Worm (Caenorhabditis elegans) whole organism, young adult: Measurements from ENCODE around the gene D1005.4.
A peak's percentile ranks its signal among the peaks of the same experiment; 100 is the strongest.

Experiments used
- B0035.1 ChIP-seq: sonication (generic microtip); optimal IDR thresholded peaks from 2 replicates; lab custom pipeline; 2016; ENCODE audit warnings: missing genetic modification characterization, mild to moderate bottlenecking, missing compliant biosample characterization, missing genotype, missing genetic modification reagents
- C06A6.2 ChIP-seq: fragments of 200-800 bp; sonication (Bioruptor generic); conservative IDR thresholded peaks from 2 replicates; pipeline ENCODE4 v1.3.6; 2022; ENCODE audit warnings: missing genetic modification characterization, missing compliant biosample characterization
- F22D6.2 ChIP-seq: sonication (generic microtip); optimal IDR thresholded peaks from 2 replicates; lab custom pipeline; 2016; ENCODE audit warnings: mild to moderate bottlenecking, missing genetic modification characterization, missing compliant biosample characterization
- K11D2.4 ChIP-seq: fragments of 200-800 bp; sonication (Bioruptor generic); IDR thresholded peaks from 2 replicates; pipeline ENCODE4 v1.3.6; 2022; ENCODE audit warnings: missing genetic modification reagents, missing genetic modification characterization, missing compliant biosample characterization
- Y53G8AR.9 ChIP-seq: fragments of 200-800 bp; sonication (Bioruptor generic); conservative IDR thresholded peaks from 2 replicates; pipeline ENCODE4 v1.3.6; 2022; ENCODE audit warnings: missing genetic modification reagents, missing genetic modification characterization, missing compliant biosample characterization
- Y56A3A.18 ChIP-seq: fragments of 200-800 bp; sonication (Bioruptor generic); IDR thresholded peaks from 2 replicates; pipeline ENCODE4 v1.3.6; 2022; ENCODE audit warnings: missing genetic modification reagents, missing genetic modification characterization, missing compliant biosample characterization
- Y79H2A.3 ChIP-seq: fragments of 200-800 bp; sonication (Bioruptor generic); conservative IDR thresholded peaks from 2 replicates; pipeline ENCODE4 v1.3.6; 2022; ENCODE audit warnings: missing genetic modification reagents, missing genetic modification characterization, missing compliant biosample characterization
- aptf-3 ChIP-seq: fragments of 200-800 bp; sonication (Bioruptor generic); IDR thresholded peaks from 2 replicates; pipeline ENCODE4 v1.3.6; 2022; ENCODE audit warnings: missing genetic modification characterization, missing compliant biosample characterization
- cebp-1 ChIP-seq, 2 experiments: fragments of 200-800 bp in 1 of 2; sonication (Bioruptor generic) in 1 of 2; sonication (generic microtip) in 1 of 2; IDR thresholded peaks in 1 of 2; optimal IDR thresholded peaks in 1 of 2; 2 replicates each; pipeline versions ENCODE4 v1.3.6 to Lab custom; 2017 to 2022; ENCODE audit warnings: missing compliant biosample characterization in 2 of 2, missing genetic modification characterization in 2 of 2, mild to moderate bottlenecking in 1 of 2, missing genetic modification reagents in 1 of 2, moderate library complexity in 1 of 2
- ceh-100 ChIP-seq: fragments of 200-800 bp; sonication (Bioruptor generic); IDR thresholded peaks from 2 replicates; pipeline ENCODE4 v1.3.6; 2022; ENCODE audit warnings: missing genetic modification reagents, missing genetic modification characterization, missing compliant biosample characterization
- ceh-27 ChIP-seq: fragments of 200-800 bp; sonication (Bioruptor generic); optimal IDR thresholded peaks from 2 replicates; lab custom pipeline; 2018; ENCODE audit warnings: mild to moderate bottlenecking, missing genetic modification characterization, moderate library complexity, missing compliant biosample characterization
- ceh-58 ChIP-seq: fragments of 200-800 bp; sonication (Bioruptor generic); IDR thresholded peaks from 2 replicates; pipeline ENCODE4 v1.3.6; 2022; ENCODE audit warnings: missing genetic modification characterization, missing compliant biosample characterization
- efl-1 ChIP-seq: fragments of 150-350 bp; optimal IDR thresholded peaks from 2 replicates; lab custom pipeline; 2014; ENCODE audit warnings: missing biosample characterization, missing genetic modification reagents, missing genetic modification characterization
- egl-44 ChIP-seq: fragments of 200-800 bp; sonication (Bioruptor generic); IDR thresholded peaks from 2 replicates; pipeline ENCODE4 v1.3.6; 2022; ENCODE audit warnings: missing genetic modification reagents, missing genetic modification characterization, missing compliant biosample characterization
- egrh-3 ChIP-seq: fragments of 200-800 bp; sonication (Bioruptor generic); IDR thresholded peaks from 2 replicates; pipeline ENCODE4 v1.3.6; 2022; ENCODE audit warnings: missing genetic modification reagents, missing genetic modification characterization, missing compliant biosample characterization
- ets-4 ChIP-seq: fragments of 200-800 bp; sonication (Bioruptor generic); optimal IDR thresholded peaks from 2 replicates; lab custom pipeline; 2018; ENCODE audit warnings: mild to moderate bottlenecking, missing genetic modification characterization, missing compliant biosample characterization
- him-1 ChIP-seq: sonication (generic microtip); optimal IDR thresholded peaks from 2 replicates; lab custom pipeline; 2016; ENCODE audit warnings: missing genotype, missing genetic modification reagents, missing genetic modification characterization, missing compliant biosample characterization
- hmg-1.2 ChIP-seq: fragments of 200-800 bp; sonication (Bioruptor generic); IDR thresholded peaks from 2 replicates; pipeline ENCODE4 v1.3.6; 2022; ENCODE audit warnings: missing genetic modification reagents, missing genetic modification characterization, missing compliant biosample characterization
- hmg-20 ChIP-seq: fragments of 200-800 bp; sonication (Bioruptor generic); IDR thresholded peaks from 2 replicates; pipeline ENCODE4 v1.3.6; 2022; ENCODE audit warnings: missing genetic modification reagents, missing genetic modification characterization, missing compliant biosample characterization
- hrde-1 ChIP-seq: sonication (generic microtip); optimal IDR thresholded peaks from 2 replicates; lab custom pipeline; 2016; ENCODE audit warnings: missing genetic modification characterization, mild to moderate bottlenecking, missing compliant biosample characterization, moderate library complexity, missing genotype, missing genetic modification reagents, borderline replicate concordance
- let-526 ChIP-seq: fragments of 200-800 bp; sonication (Bioruptor generic); IDR thresholded peaks from 2 replicates; pipeline ENCODE4 v1.3.6; 2022; ENCODE audit warnings: missing genetic modification reagents, missing genetic modification characterization, missing compliant biosample characterization
- let-607 ChIP-seq, 2 experiments: fragments of 200-800 bp in 1 of 2; sonication (Bioruptor generic) in 1 of 2; sonication (generic microtip) in 1 of 2; optimal IDR thresholded peaks; 2 replicates each; lab custom pipeline; 2016 to 2018; ENCODE audit warnings: mild to moderate bottlenecking in 2 of 2, missing compliant biosample characterization in 2 of 2, missing genetic modification characterization in 2 of 2, moderate library complexity in 2 of 2, missing genotype in 1 of 2
- lin-40 ChIP-seq: sonication (generic microtip); optimal IDR thresholded peaks from 2 replicates; lab custom pipeline; 2016; ENCODE audit warnings: missing genetic modification characterization, mild to moderate bottlenecking, missing compliant biosample characterization, missing genotype, missing genetic modification reagents
- madf-10 ChIP-seq: sonication (generic microtip); optimal IDR thresholded peaks from 2 replicates; lab custom pipeline; 2016; ENCODE audit warnings: mild to moderate bottlenecking, missing genetic modification characterization, missing compliant biosample characterization
- madf-6 ChIP-seq: fragments of 200-800 bp; sonication (Bioruptor generic); IDR thresholded peaks from 2 replicates; pipeline ENCODE4 v1.3.6; 2022; ENCODE audit warnings: missing genetic modification reagents, missing genetic modification characterization, missing compliant biosample characterization
- mcd-1 ChIP-seq: fragments of 200-800 bp; sonication (Bioruptor generic); IDR thresholded peaks from 2 replicates; pipeline ENCODE4 v1.3.6; 2022; ENCODE audit warnings: missing genetic modification reagents, missing genetic modification characterization, missing compliant biosample characterization
- mes-4 ChIP-seq: sonication (generic microtip); optimal IDR thresholded peaks from 2 replicates; lab custom pipeline; 2016; ENCODE audit warnings: missing genotype, missing genetic modification characterization, missing compliant biosample characterization
- nfya-2 ChIP-seq: fragments of 200-800 bp; sonication (Bioruptor generic); IDR thresholded peaks from 2 replicates; pipeline ENCODE4 v1.3.6; 2022; ENCODE audit warnings: missing genetic modification reagents, missing genetic modification characterization, missing compliant biosample characterization
- nhr-120 ChIP-seq: fragments of 200-800 bp; sonication (Bioruptor generic); IDR thresholded peaks from 2 replicates; pipeline ENCODE4 v1.3.6; 2022; ENCODE audit warnings: missing genetic modification characterization, missing compliant biosample characterization
- nhr-90 ChIP-seq: sonication (generic microtip); optimal IDR thresholded peaks from 2 replicates; lab custom pipeline; 2016; ENCODE audit warnings: missing genotype, mild to moderate bottlenecking, missing genetic modification characterization, missing compliant biosample characterization
- rcor-1 ChIP-seq: fragments of 200-800 bp; sonication (Bioruptor generic); IDR thresholded peaks from 2 replicates; pipeline ENCODE4 v1.3.6; 2022; ENCODE audit warnings: missing genetic modification reagents, missing genetic modification characterization, missing compliant biosample characterization
- sptf-2 ChIP-seq: fragments of 200-800 bp; sonication (Bioruptor generic); optimal IDR thresholded peaks from 2 replicates; lab custom pipeline; 2018; ENCODE audit warnings: mild to moderate bottlenecking, missing genetic modification characterization, missing compliant biosample characterization
- zfh-2 ChIP-seq: fragments of 200-800 bp; sonication (Bioruptor generic); conservative IDR thresholded peaks from 2 replicates; pipeline ENCODE4 v1.3.6; 2022; ENCODE audit warnings: missing genetic modification reagents, missing genetic modification characterization, missing compliant biosample characterization
- ztf-26 ChIP-seq: sonication (generic microtip); optimal IDR thresholded peaks from 2 replicates; lab custom pipeline; 2017; ENCODE audit warnings: missing genetic modification characterization, missing compliant biosample characterization

D1005.4 gene

ce11 chrX:1485718-1486117 is at the start of gene D1005.4:
Gene D1005.4 (minus strand): TSS chrX:1485818.
- TF ChIP-seq nfya-2 (GFP tag; lab: Robert Waterston, UW): no peak
- no peak for TF ChIP-seq C06A6.2 (GFP tag; lab: Robert Waterston, UW)
- TF ChIP-seq ceh-58 (GFP tag; lab: Robert Waterston, UW): no peak
- TF ChIP-seq ets-4 (GFP tag; lab: Kevin White, UChicago): no peak
- no peak for TF ChIP-seq nhr-90 (tag; lab: Kevin White, UChicago)
- TF ChIP-seq efl-1 (GFP tag; lab: Kevin White, UChicago): no peak
- no peak for TF ChIP-seq Y53G8AR.9
- TF ChIP-seq, all 124 proteins: peak for 0

DNA sequence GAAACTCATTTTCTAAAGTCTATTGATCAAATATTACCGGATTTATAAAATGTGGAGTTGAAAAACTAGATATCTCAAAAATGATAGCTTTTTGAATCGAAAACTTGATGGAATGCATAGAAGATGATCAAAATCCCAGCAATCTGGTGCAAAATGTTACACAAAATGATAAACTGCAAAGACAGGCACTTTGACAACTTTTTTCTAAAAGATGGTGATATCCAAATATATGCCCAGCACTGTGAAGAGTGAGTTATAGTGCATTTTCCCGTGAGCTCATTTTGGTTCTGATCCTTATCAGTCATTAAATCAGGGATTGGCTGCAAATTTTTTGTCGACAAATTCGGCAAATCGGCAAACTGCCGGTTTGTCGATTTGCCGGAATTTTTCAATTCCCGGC is 49.6 kb upstream of the D1005.4 start, which contains the start of gene K06A9.3:
Gene K06A9.3 (minus strand): TSS at position 101 of the 400 bp plus-strand sequence.
- TF ChIP-seq Y79H2A.3 (GFP tag; lab: Robert Waterston, UW) (no peak), him-1 (tag; lab: Kevin White, UChicago) (no peak), let-526 (no peak), mes-4 (tag; lab: Kevin White, UChicago) (no peak)

DNA sequence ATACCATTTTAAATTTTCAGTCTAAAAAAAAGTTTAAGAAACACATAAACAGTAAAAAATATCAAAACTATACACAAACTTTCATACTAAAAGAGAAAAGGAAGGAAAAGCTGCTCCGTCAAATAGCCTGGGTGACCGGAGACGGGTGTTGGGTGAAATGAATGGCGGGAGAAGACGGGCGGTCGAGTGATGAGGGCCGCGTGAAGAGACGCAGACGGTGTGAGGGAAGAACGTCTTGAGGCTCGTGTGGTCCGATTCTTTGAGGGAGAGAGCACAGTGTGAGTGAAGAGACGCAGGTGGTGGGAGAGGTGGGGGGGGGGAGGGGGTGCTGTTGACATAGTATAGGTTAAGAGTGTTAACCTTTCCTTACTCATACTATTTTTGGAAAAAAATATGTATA is 43.4 kb upstream of the D1005.4 start:
- TF ChIP-seq madf-10 (no peak), B0035.1 (tag; lab: Kevin White, UChicago) (no peak), zfh-2 (GFP tag; lab: Robert Waterston, UW) (peak; percentile 88), nhr-120 (GFP tag; lab: Robert Waterston, UW) (no peak), let-607 (tag; optimal IDR thresholded peaks at IDR 0.05; lab: Kevin White, UChicago) (no peak), egl-44 (GFP tag; lab: Robert Waterston, UW) (no peak), Y53G8AR.9 (no peak), egrh-3 (GFP tag; lab: Robert Waterston, UW) (peak; percentile 85), ztf-26 (tag; lab: Kevin White, UChicago) (no peak), F22D6.2 (tag; lab: Kevin White, UChicago) (no peak), ceh-58 (GFP tag; lab: Robert Waterston, UW) (no peak), hmg-1.2 (peak; percentile 87), ceh-100 (no peak), mcd-1 (peak; percentile 41; the same call in 1 of the 2 replicates), cebp-1 (GFP tag; IDR thresholded peaks at IDR 0.05; lab: Robert Waterston, UW) (no peak), cebp-1 (tag; optimal IDR thresholded peaks at IDR 0.05; lab: Kevin White, UChicago) (peak; percentile 39), madf-6 (GFP tag; lab: Robert Waterston, UW) (no peak), Y56A3A.18 (GFP tag; lab: Robert Waterston, UW) (0 out of 2 replicates have a peak, but pooled peaks have one; percentile 29), sptf-2 (no peak)

DNA sequence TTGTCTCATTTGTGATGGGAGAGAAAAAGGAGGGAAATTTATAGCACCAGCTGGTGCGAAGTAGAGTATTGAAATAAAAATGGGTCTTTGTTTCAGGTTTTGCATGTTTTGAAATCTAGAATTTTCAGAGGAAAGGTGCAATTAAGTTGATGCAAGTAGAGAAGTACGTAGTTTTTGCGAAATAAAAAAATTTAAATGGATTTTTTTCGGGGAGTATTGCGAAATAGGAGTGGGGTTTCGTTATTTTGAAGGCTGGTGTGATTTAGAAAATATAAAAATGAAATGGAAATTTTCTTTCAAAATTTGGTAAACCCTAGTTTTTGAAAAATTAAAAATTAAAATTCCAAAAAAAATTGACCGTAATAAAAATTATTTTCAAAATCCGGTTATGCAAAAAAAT is 42.5 kb upstream of the D1005.4 start:
- no peak for TF ChIP-seq rcor-1
- TF ChIP-seq cebp-1 (GFP tag; IDR thresholded peaks at IDR 0.05; lab: Robert Waterston, UW): peak; percentile 62; the same call in 1 of the 2 replicates
- peak; percentile 96 for TF ChIP-seq cebp-1 (tag; optimal IDR thresholded peaks at IDR 0.05; lab: Kevin White, UChicago)
- no peak for TF ChIP-seq hmg-20
- TF ChIP-seq lin-40: no peak
- no peak for TF ChIP-seq hrde-1 (tag; lab: Kevin White, UChicago)

DNA sequence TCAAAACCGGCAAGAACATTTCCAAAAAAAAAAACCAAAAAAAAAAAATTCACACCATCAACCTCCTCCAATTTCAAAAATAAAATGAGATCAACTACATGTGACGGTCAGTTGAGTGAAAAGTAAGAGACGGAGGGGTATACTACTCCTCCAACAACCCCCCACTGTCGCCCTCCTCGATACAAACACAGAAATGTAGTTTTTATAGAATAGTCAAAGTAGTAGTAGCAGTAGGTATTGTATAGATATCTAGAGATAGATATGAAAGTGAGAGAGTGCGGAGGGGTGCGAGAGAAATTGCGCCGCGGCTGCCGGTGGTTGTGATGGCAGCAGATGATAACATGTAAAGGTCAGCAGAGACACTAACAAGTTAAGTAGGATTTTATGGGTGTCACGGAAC is 41.7 kb upstream of the D1005.4 start:
- peak; percentile 5 for TF ChIP-seq ceh-27 (GFP tag; lab: Kevin White, UChicago)
- peak; percentile 33 for TF ChIP-seq lin-40
- no peak for TF ChIP-seq aptf-3 (GFP tag; lab: Robert Waterston, UW)
- TF ChIP-seq K11D2.4 (GFP tag; lab: Robert Waterston, UW): 0 out of 2 replicates have a peak, but pooled peaks have one; percentile 33
